Worm (Caenorhabditis elegans): ENCODE data around the gene R13H7.2.

ce11 chrIV:6803294-6803693, 55.9 kb downstream of the R13H7.2 start:
- TF ChIP-seq ceh-13 (GFP tag; optimal IDR thresholded peaks at IDR 0.05), result no peak
- TF ChIP-seq F13C5.2 (tag; optimal IDR thresholded peaks at IDR 0.05), result no peak
- TF ChIP-seq sea-1 (GFP tag; conservative IDR thresholded peaks at IDR 0.05), result no peak
- no peak for TF ChIP-seq tbx-37 (GFP tag; conservative IDR thresholded peaks at IDR 0.05)
- no peak for TF ChIP-seq hmg-4 (GFP tag; optimal IDR thresholded peaks at IDR 0.05)
- TF ChIP-seq flt-1 (GFP tag; IDR thresholded peaks at IDR 0.05), result no peak
- no peak for TF ChIP-seq ceh-36 (tag; optimal IDR thresholded peaks at IDR 0.05)
- TF ChIP-seq B0310.2 (tag; optimal IDR thresholded peaks at IDR 0.05), result no peak
- no peak for TF ChIP-seq hnd-1 (tag; optimal IDR thresholded peaks at IDR 0.05)
- TF ChIP-seq ama-1 (optimal IDR thresholded peaks at IDR 0.05), result no peak
- TF ChIP-seq pes-1 (GFP tag; IDR thresholded peaks at IDR 0.05), result no peak

Data from whole organism, early embryonic.